Worm (Caenorhabditis elegans): ENCODE data around the gene act-3.

DNA sequence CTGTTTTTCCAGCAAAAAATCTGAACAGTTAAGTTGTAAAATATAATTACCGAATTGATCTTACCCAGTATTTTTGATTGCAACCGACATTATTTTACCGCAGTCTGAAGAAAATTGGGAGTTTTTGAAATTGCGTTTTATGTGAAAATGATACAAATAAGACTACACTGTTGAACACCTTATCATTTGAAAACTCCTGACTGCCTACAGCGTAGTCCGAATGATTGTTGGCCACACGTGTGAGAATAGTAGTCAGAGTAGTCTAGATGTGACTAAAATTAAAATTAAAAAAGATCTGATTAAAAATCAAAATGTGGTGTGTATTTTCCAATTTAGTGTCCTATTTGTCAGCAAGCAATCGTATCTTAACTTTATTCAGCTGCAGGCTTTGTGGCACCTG is 27.6 kb downstream of the act-3 start, which contains the start of gene dhs-18:
- TF ChIP-seq F13C5.2 (tag; optimal IDR thresholded peaks at IDR 0.05) = no peak
- no peak for TF ChIP-seq ceh-13 (GFP tag; optimal IDR thresholded peaks at IDR 0.05)
- no peak for TF ChIP-seq flt-1 (GFP tag; IDR thresholded peaks at IDR 0.05)
- no peak for TF ChIP-seq pes-1 (GFP tag; IDR thresholded peaks at IDR 0.05)
- TF ChIP-seq tbx-11 (GFP tag; IDR thresholded peaks at IDR 0.05) = no peak
- TF ChIP-seq ama-1 (optimal IDR thresholded peaks at IDR 0.05) = no peak
- no peak for TF ChIP-seq sea-1 (GFP tag; conservative IDR thresholded peaks at IDR 0.05)
- TF ChIP-seq ets-7 (tag; optimal IDR thresholded peaks at IDR 0.05) = no peak
- TF ChIP-seq B0310.2 (tag; optimal IDR thresholded peaks at IDR 0.05) = no peak
- no peak for TF ChIP-seq ceh-36 (tag; optimal IDR thresholded peaks at IDR 0.05)
- TF ChIP-seq hmbx-1 (tag; optimal IDR thresholded peaks at IDR 0.05) = no peak
- no peak for TF ChIP-seq tbx-37 (GFP tag; conservative IDR thresholded peaks at IDR 0.05)
- no peak for TF ChIP-seq tra-4 (tag; optimal IDR thresholded peaks at IDR 0.05)

Measured in whole organism, early embryonic.